Fruit fly (Drosophila melanogaster) whole organism, embryonic: ENCODE results near the gene endos.
A peak's percentile ranks its signal among the peaks of the same experiment; 100 is the strongest.

Source experiments
- Adf1 ChIP-seq: fragments of 200-800 bp; sonication (Bioruptor generic); IDR thresholded peaks from 2 replicates; pipeline ENCODE4 v1.3.6; 2022; ENCODE audit warnings: missing biosample characterization, missing genetic modification characterization
- CG10979 ChIP-seq: fragments of 200-800 bp; sonication (Bioruptor generic); optimal IDR thresholded peaks from 2 replicates; lab custom pipeline; 2018; ENCODE audit warnings: missing biosample characterization, mild to moderate bottlenecking, missing genetic modification characterization, moderate library complexity
- CG12071 ChIP-seq: fragments of 200-800 bp; sonication (Bioruptor generic); optimal IDR thresholded peaks from 3 replicates; lab custom pipeline; 2018; ENCODE audit warnings: missing biosample characterization, mild to moderate bottlenecking, missing genetic modification characterization
- CG1233 ChIP-seq: fragments of 200-800 bp; sonication (Bioruptor generic); optimal IDR thresholded peaks from 4 replicates; lab custom pipeline; 2018; ENCODE audit warnings: missing biosample characterization, mild to moderate bottlenecking, missing genetic modification characterization
- CG12942 ChIP-seq: fragments of 200-800 bp; sonication (Bioruptor generic); optimal IDR thresholded peaks from 3 replicates; lab custom pipeline; 2016; ENCODE audit warnings: missing biosample characterization, missing genetic modification characterization
- CG14965 ChIP-seq: fragments of 200-800 bp; sonication (Bioruptor generic); optimal IDR thresholded peaks from 2 replicates; lab custom pipeline; 2016; ENCODE audit warnings: missing biosample characterization, missing genetic modification characterization, borderline replicate concordance
- CG16815 ChIP-seq: fragments of 200-800 bp; sonication (Bioruptor generic); optimal IDR thresholded peaks from 3 replicates; lab custom pipeline; 2017; ENCODE audit warnings: missing biosample characterization, mild to moderate bottlenecking, missing genetic modification characterization
- CG17359 ChIP-seq: fragments of 200-800 bp; sonication (Bioruptor generic); optimal IDR thresholded peaks from 3 replicates; lab custom pipeline; 2018; ENCODE audit warnings: missing biosample characterization, mild to moderate bottlenecking, missing genetic modification characterization, moderate library complexity
- CG17385 ChIP-seq: fragments of 200-800 bp; sonication (Bioruptor generic); optimal IDR thresholded peaks from 3 replicates; lab custom pipeline; 2018; ENCODE audit warnings: missing biosample characterization, mild to moderate bottlenecking, missing genetic modification characterization
- CG2712 ChIP-seq: fragments of 200-800 bp; optimal IDR thresholded peaks from 3 replicates; lab custom pipeline; 2019; ENCODE audit warnings: missing biosample characterization, mild to moderate bottlenecking, missing genetic modification characterization, moderate library complexity
- CG4360 ChIP-seq: fragments of 200-800 bp; sonication (Bioruptor generic); IDR thresholded peaks from 2 replicates; pipeline ENCODE4 v1.3.6; 2022; ENCODE audit warnings: missing biosample characterization, missing genetic modification characterization
- CG6654 ChIP-seq: fragments of 200-800 bp; sonication (Bioruptor generic); optimal IDR thresholded peaks from 2 replicates; lab custom pipeline; 2017; ENCODE audit warnings: missing biosample characterization, mild to moderate bottlenecking, missing genetic modification characterization
- CG6689 ChIP-seq: fragments of 200-800 bp; sonication (Bioruptor generic); IDR thresholded peaks from 2 replicates; pipeline ENCODE4 v1.3.6; 2022; ENCODE audit warnings: missing biosample characterization, missing genetic modification characterization
- CG8478 ChIP-seq: fragments of >200 bp; optimal IDR thresholded peaks from 2 replicates; lab custom pipeline; 2018
- CG8944 ChIP-seq: fragments of 200-800 bp; sonication (Bioruptor generic); optimal IDR thresholded peaks from 3 replicates; lab custom pipeline; 2016; ENCODE audit warnings: missing biosample characterization, missing genetic modification characterization
- Dll ChIP-seq: fragments of 200-800 bp; sonication (Bioruptor generic); IDR thresholded peaks from 4 replicates; pipeline ENCODE4 v1.3.6; 2022; ENCODE audit warnings: missing biosample characterization, missing genetic modification characterization; ENCODE audit not compliant: partially characterized antibody
- Gsc ChIP-seq: fragments of 200-800 bp; sonication (Bioruptor generic); IDR thresholded peaks from 2 replicates; pipeline ENCODE4 v1.3.6; 2022; ENCODE audit warnings: missing biosample characterization, missing genetic modification characterization
- HLH54F ChIP-seq: fragments of 200-800 bp; sonication (Bioruptor generic); optimal IDR thresholded peaks from 3 replicates; lab custom pipeline; 2016; ENCODE audit warnings: missing biosample characterization, missing genetic modification characterization
- Hr3 ChIP-seq: fragments of 200-800 bp; sonication (Bioruptor generic); optimal IDR thresholded peaks from 3 replicates; lab custom pipeline; 2016; ENCODE audit warnings: missing biosample characterization, missing genetic modification characterization
- Mes4 ChIP-seq: fragments of 200-800 bp; sonication (Bioruptor generic); optimal IDR thresholded peaks from 2 replicates; lab custom pipeline; 2016; ENCODE audit warnings: missing biosample characterization, missing genetic modification characterization
- Neu2 ChIP-seq: fragments of 200-800 bp; sonication (Bioruptor generic); optimal IDR thresholded peaks from 3 replicates; lab custom pipeline; 2016; ENCODE audit warnings: missing biosample characterization, missing genetic modification characterization, borderline replicate concordance
- PHDP ChIP-seq: fragments of 200-800 bp; sonication (Bioruptor generic); optimal IDR thresholded peaks from 3 replicates; lab custom pipeline; 2018; ENCODE audit warnings: missing biosample characterization, mild to moderate bottlenecking, missing genetic modification characterization, moderate library complexity
- Pdp1 ChIP-seq, 2 experiments: fragments of 200-800 bp; sonication (Bioruptor generic); optimal IDR thresholded peaks; 3 replicates each; lab custom pipeline; 2016; ENCODE audit warnings: missing biosample characterization in 2 of 2, missing genetic modification characterization in 2 of 2, mild to moderate bottlenecking in 1 of 2, moderate library complexity in 1 of 2
- Ptx1 ChIP-seq: fragments of 200-800 bp; sonication (Bioruptor generic); IDR thresholded peaks from 2 replicates; pipeline ENCODE4 v1.3.6; 2022; ENCODE audit warnings: missing biosample characterization, missing genetic modification characterization
- Sox100B ChIP-seq: fragments of 200-800 bp; sonication (Bioruptor generic); optimal IDR thresholded peaks from 3 replicates; lab custom pipeline; 2018; ENCODE audit warnings: missing biosample characterization, mild to moderate bottlenecking, missing genetic modification characterization
- Sox102F ChIP-seq: fragments of 200-800 bp; sonication (Bioruptor generic); optimal IDR thresholded peaks from 2 replicates; lab custom pipeline; 2018; ENCODE audit warnings: missing biosample characterization, mild to moderate bottlenecking, missing genetic modification characterization, moderate library complexity
- al ChIP-seq: fragments of 200-800 bp; sonication (Bioruptor generic); IDR thresholded peaks from 2 replicates; pipeline ENCODE4 v1.3.6; 2022; ENCODE audit warnings: missing biosample characterization, missing genetic modification characterization
- ato ChIP-seq: fragments of 200-800 bp; sonication (Bioruptor generic); IDR thresholded peaks from 2 replicates; pipeline ENCODE4 v1.3.6; 2022; ENCODE audit warnings: missing biosample characterization, missing genetic modification characterization; ENCODE audit not compliant: partially characterized antibody
- br ChIP-seq: fragments of >200 bp; optimal IDR thresholded peaks from 2 replicates; lab custom pipeline; 2017
- cas ChIP-seq: fragments of 200-800 bp; sonication (Bioruptor generic); IDR thresholded peaks from 2 replicates; pipeline ENCODE4 v1.3.6; 2022; ENCODE audit warnings: missing biosample characterization, missing genetic modification characterization
- dm ChIP-seq: fragments of 200-800 bp; sonication (Bioruptor generic); optimal IDR thresholded peaks from 3 replicates; lab custom pipeline; 2016; ENCODE audit warnings: missing biosample characterization, missing genetic modification characterization
- en ChIP-seq: fragments of 200-800 bp; sonication (Bioruptor generic); optimal IDR thresholded peaks from 2 replicates; lab custom pipeline; 2016; ENCODE audit warnings: missing biosample characterization, missing genetic modification characterization
- fru ChIP-seq: fragments of >200 bp; optimal IDR thresholded peaks from 2 replicates; lab custom pipeline; 2017
- gcm2 ChIP-seq: fragments of 200-800 bp; sonication (Bioruptor generic); optimal IDR thresholded peaks from 2 replicates; lab custom pipeline; 2016; ENCODE audit warnings: missing biosample characterization, missing genetic modification characterization
- gem ChIP-seq: fragments of 200-800 bp; sonication (Bioruptor generic); optimal IDR thresholded peaks from 2 replicates; lab custom pipeline; 2019; ENCODE audit warnings: missing biosample characterization, mild to moderate bottlenecking, missing genetic modification characterization, moderate library complexity
- gfzf ChIP-seq: fragments of 200-800 bp; sonication (Bioruptor generic); optimal IDR thresholded peaks from 2 replicates; lab custom pipeline; 2016; ENCODE audit warnings: missing biosample characterization, mild to moderate bottlenecking, missing genetic modification characterization, moderate library complexity
- grn ChIP-seq: fragments of 200-800 bp; sonication (Bioruptor generic); optimal IDR thresholded peaks from 3 replicates; lab custom pipeline; 2017; ENCODE audit warnings: missing biosample characterization, missing genetic modification characterization
- hb ChIP-seq: fragments of 200-800 bp; sonication (Bioruptor generic); IDR thresholded peaks from 3 replicates; pipeline ENCODE4 v1.3.6; 2022; ENCODE audit warnings: missing biosample characterization, missing genetic modification characterization; ENCODE audit not compliant: partially characterized antibody
- her ChIP-seq: fragments of 200-800 bp; sonication (Bioruptor generic); optimal IDR thresholded peaks from 2 replicates; lab custom pipeline; 2016; ENCODE audit warnings: missing biosample characterization, missing genetic modification characterization
- hkb ChIP-seq, 2 experiments: fragments of 200-800 bp in 1 of 2; fragments of >200 bp in 1 of 2; sonication (Bioruptor generic) in 1 of 2; IDR thresholded peaks in 1 of 2; optimal IDR thresholded peaks in 1 of 2; 2 replicates each; pipeline versions ENCODE4 v1.3.6 to Lab custom; 2017 to 2022; ENCODE audit warnings: missing biosample characterization in 1 of 2, missing genetic modification characterization in 1 of 2
- mirr ChIP-seq: fragments of 200-800 bp; sonication (Bioruptor generic); optimal IDR thresholded peaks from 3 replicates; lab custom pipeline; 2018; ENCODE audit warnings: missing biosample characterization, mild to moderate bottlenecking, missing genetic modification characterization
- org-1 ChIP-seq: fragments of 200-800 bp; sonication (Bioruptor generic); optimal IDR thresholded peaks from 2 replicates; lab custom pipeline; 2017; ENCODE audit warnings: missing biosample characterization, missing genetic modification characterization
- p53 ChIP-seq: fragments of 200-800 bp; sonication (Bioruptor generic); optimal IDR thresholded peaks from 2 replicates; lab custom pipeline; 2016; ENCODE audit warnings: missing biosample characterization, missing genetic modification characterization
- prd ChIP-seq, 3 experiments: fragments of >200 bp in 2 of 3; fragments of 200-800 bp in 1 of 3; sonication (Bioruptor generic) in 1 of 3; optimal IDR thresholded peaks in 2 of 3; IDR thresholded peaks in 1 of 3; 2 replicates in 2 of 3; 3 replicates in 1 of 3; pipeline versions ENCODE4 v1.3.6 to Lab custom; 2017 to 2022; ENCODE audit warnings: missing biosample characterization in 1 of 3, missing genetic modification characterization in 1 of 3
- seq ChIP-seq: fragments of 200-800 bp; sonication (Bioruptor generic); IDR thresholded peaks from 2 replicates; pipeline ENCODE4 v1.3.6; 2022; ENCODE audit warnings: missing biosample characterization, missing genetic modification characterization
- sqz ChIP-seq: fragments of 200-800 bp; sonication (Bioruptor generic); optimal IDR thresholded peaks from 3 replicates; lab custom pipeline; 2018; ENCODE audit warnings: missing biosample characterization, mild to moderate bottlenecking, missing genetic modification characterization
- stwl ChIP-seq: fragments of 200-800 bp; sonication (Bioruptor generic); optimal IDR thresholded peaks from 3 replicates; lab custom pipeline; 2018; ENCODE audit warnings: missing biosample characterization, mild to moderate bottlenecking, missing genetic modification characterization, moderate library complexity
- sug ChIP-seq: fragments of 200-800 bp; optimal IDR thresholded peaks from 2 replicates; lab custom pipeline; 2019; ENCODE audit warnings: missing biosample characterization, mild to moderate bottlenecking, missing genetic modification characterization, moderate library complexity
- unc-4 ChIP-seq: fragments of 200-800 bp; sonication (Bioruptor generic); IDR thresholded peaks from 2 replicates; pipeline ENCODE4 v1.3.6; 2022; ENCODE audit warnings: missing biosample characterization, missing genetic modification characterization; ENCODE audit not compliant: partially characterized antibody
- vnd ChIP-seq: fragments of 200-800 bp; sonication (Bioruptor generic); IDR thresholded peaks from 3 replicates; pipeline ENCODE4 v1.3.6; 2022; ENCODE audit warnings: missing biosample characterization, missing genetic modification characterization; ENCODE audit not compliant: partially characterized antibody
- vvl ChIP-seq: fragments of 200-800 bp; sonication (Bioruptor generic); IDR thresholded peaks from 2 replicates; pipeline ENCODE4 v1.3.6; 2022; ENCODE audit warnings: missing biosample characterization, missing genetic modification characterization

Gene endos

DNA sequence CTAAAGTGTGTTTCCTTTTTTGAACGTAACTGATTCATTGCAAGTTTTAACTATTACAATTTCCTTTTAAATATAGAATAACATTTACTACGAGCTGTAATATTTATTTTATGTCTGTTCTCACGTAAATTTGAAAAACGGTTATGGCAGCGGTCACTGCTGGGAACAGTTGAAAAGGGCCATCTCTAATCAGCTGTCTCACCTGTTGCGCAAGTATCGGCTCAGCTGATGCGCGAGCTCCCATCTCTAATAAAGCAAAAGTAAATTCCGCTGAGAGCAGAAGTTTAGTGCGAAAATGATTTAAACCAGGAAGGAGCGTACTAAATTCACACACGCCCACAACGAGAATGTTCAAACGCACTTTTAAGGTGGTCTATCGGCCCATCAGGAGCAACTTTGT lies 40.1 kb upstream of the endos start, which contains the start of gene Pex1 (continued):
- TF ChIP-seq mirr (GFP tag; lab: Kevin White, UChicago) (no peak), sug (tag; lab: Kevin White, UChicago) (no peak), CG1233 (no peak), unc-4 (GFP tag; lab: Robert Waterston, UW) (peak; percentile 86), CG12071 (no peak), Sox102F (no peak), al (GFP tag; lab: Robert Waterston, UW) (no peak), CG8944 (GFP tag; lab: Kevin White, UChicago) (no peak), grn (GFP tag; lab: Kevin White, UChicago) (no peak), cas (GFP tag; lab: Robert Waterston, UW) (no peak), prd (optimal IDR thresholded peaks at IDR 0.05; lab: Kevin White, UChicago) (no peak), prd (GFP tag; IDR thresholded peaks at IDR 0.05; lab: Robert Waterston, UW) (0 out of 3 replicates have a peak, but pooled peaks have one; percentile 18), gcm2 (GFP tag; lab: Kevin White, UChicago) (no peak), en (GFP tag; lab: Kevin White, UChicago) (no peak), hb (no peak; the same call in 2 of the 3 replicates), stwl (peak; percentile 72), hkb (optimal IDR thresholded peaks at IDR 0.05; lab: Kevin White, UChicago) (no peak), hkb (GFP tag; IDR thresholded peaks at IDR 0.05; lab: Robert Waterston, UW) (no peak), dm (no peak), p53 (no peak), Gsc (no peak), vvl (GFP tag; lab: Robert Waterston, UW) (peak; percentile 39; the same call in 1 of the 2 replicates), Mes4 (GFP tag; lab: Kevin White, UChicago) (no peak), Sox100B (GFP tag; lab: Kevin White, UChicago) (no peak), CG6689 (GFP tag; lab: Robert Waterston, UW) (no peak), fru (lab: Kevin White, UChicago) (no peak), PHDP (tag; lab: Kevin White, UChicago) (no peak), CG16815 (GFP tag; lab: Kevin White, UChicago) (no peak), Dll (GFP tag; lab: Robert Waterston, UW) (peak; percentile 86), vnd (GFP tag; lab: Robert Waterston, UW) (peak; percentile 71), HLH54F (no peak), br (lab: Kevin White, UChicago) (no peak), gem (tag; lab: Kevin White, UChicago) (no peak), CG17385 (no peak), CG8478 (lab: Kevin White, UChicago) (no peak), Adf1 (GFP tag; lab: Robert Waterston, UW) (no peak), CG10979 (tag; lab: Kevin White, UChicago) (peak; percentile 12), CG2712 (tag; lab: Kevin White, UChicago) (peak; percentile 35), CG6654 (GFP tag; lab: Kevin White, UChicago) (no peak), Ptx1 (GFP tag; lab: Robert Waterston, UW) (0 out of 2 replicates have a peak, but pooled peaks have one; percentile 39), org-1 (GFP tag; lab: Kevin White, UChicago) (no peak), CG14965 (GFP tag; lab: Kevin White, UChicago) (no peak), seq (GFP tag; lab: Robert Waterston, UW) (no peak), gfzf (GFP tag; lab: Kevin White, UChicago) (no peak), sqz (no peak), Neu2 (no peak), CG17359 (no peak), CG4360 (GFP tag; lab: Robert Waterston, UW) (no peak), CG12942 (GFP tag; lab: Kevin White, UChicago) (no peak), her (no peak), Pdp1 (GFP tag; optimal IDR thresholded peaks at IDR 0.05; lab: Kevin White, UChicago) (peak in 1 of 2 experiments; percentile 98), ato (peak; percentile 53; the same call in 1 of the 2 replicates), Hr3 (GFP tag; lab: Kevin White, UChicago) (no peak)
